Fruit fly (Drosophila melanogaster): ENCODE data around the gene Rb97D.
A peak's percentile ranks its signal among the peaks of the same experiment; 100 is the strongest.

Rb97D gene

DNA sequence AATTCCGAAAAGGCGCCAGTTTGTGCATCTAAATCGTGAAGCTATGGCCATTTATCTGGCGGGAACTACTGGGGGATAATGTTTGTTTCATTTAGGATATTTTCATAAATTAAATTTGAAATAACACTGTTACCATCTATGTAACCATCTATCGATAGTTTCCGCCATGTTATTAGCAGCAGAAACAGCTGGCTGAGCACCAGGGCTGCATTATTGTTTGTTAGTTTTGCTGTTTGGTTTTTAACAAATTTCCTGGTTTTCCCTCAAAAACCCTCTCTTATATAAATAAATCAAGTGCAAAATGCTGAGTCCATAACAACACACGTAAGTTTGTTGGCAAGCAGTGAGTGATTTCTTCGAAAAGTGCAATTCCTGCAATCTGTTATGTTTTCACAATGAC, 890 bp upstream of the Rb97D start, which contains the start of gene CG5500 (continued):
- TF ChIP-seq CG10565 (GFP tag; optimal IDR thresholded peaks at IDR 0.05) (no peak), grn (GFP tag; optimal IDR thresholded peaks at IDR 0.05) (peak; percentile 63), Nf-YC (tag; optimal IDR thresholded peaks at IDR 0.05) (peak; percentile 30), CG34224 (GFP tag; IDR thresholded peaks at IDR 0.05; ENCODE audit: partially characterized antibody) (peak; percentile 26; the same call in 2 of the 3 replicates), CG12769 (tag; optimal IDR thresholded peaks at IDR 0.05) (peak; percentile 51), fd102C (GFP tag; optimal IDR thresholded peaks at IDR 0.05) (no peak)

DNA sequence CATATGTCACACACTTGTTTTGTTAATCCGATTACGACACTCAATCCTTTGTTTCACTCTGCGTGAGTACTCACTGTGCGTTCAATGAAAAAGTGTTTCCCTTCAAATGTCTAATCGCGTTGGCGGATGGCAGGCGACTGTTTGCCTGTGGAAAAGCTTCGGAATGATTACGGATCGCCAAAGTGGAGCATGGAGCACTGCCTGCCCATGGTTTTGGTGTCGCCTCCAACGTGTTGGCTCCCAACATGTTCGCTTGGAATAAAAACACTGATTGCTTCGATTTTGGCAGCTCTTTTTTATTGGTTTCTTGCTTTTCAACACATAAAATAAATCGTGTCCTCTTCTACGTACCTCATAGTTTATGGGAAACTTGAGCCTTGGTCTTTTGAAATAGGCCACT, 3.7 kb downstream of the Rb97D start, which contains the start of gene SPARC:
Gene SPARC (minus strand): TSS at position 144 of the 400 bp plus-strand sequence.
- TF ChIP-seq cas (GFP tag; IDR thresholded peaks at IDR 0.05) (no peak), Pdp1 (GFP tag; optimal IDR thresholded peaks at IDR 0.05) (peak in 1 of 2 experiments; percentile 55), CG5180 (GFP tag; optimal IDR thresholded peaks at IDR 0.05) (peak; percentile 98)

DNA sequence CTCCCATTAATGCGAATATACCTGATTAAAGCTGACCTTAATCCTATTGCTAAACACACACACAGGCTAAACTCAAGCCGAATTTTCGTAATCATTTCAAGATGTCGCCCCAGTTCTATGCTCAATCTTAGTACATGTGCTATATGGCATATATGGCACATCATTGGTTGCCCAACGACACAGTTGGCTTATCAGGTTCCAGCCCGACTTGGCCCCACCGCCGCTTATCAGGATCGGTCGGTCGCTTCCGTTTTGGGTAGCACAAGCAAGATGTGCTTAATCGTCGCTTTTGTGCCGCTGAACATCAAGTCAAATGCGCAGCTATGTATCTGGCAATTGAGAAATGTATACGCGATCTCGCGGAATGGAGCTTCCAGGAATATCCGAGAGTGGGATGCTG, 4.5 kb downstream of the Rb97D start:
- TF ChIP-seq CG5953 (GFP tag; IDR thresholded peaks at IDR 0.05), result no peak
- peak; percentile 13 for TF ChIP-seq CG10543 (GFP tag; optimal IDR thresholded peaks at IDR 0.05)
- TF ChIP-seq CG11093 (GFP tag; IDR thresholded peaks at IDR 0.05), result no peak
- no peak for TF ChIP-seq bbx (GFP tag; IDR thresholded peaks at IDR 0.05; ENCODE audit: partially characterized antibody)
- no peak for TF ChIP-seq CG12155 (GFP tag; optimal IDR thresholded peaks at IDR 0.05)
- TF ChIP-seq sug (tag; optimal IDR thresholded peaks at IDR 0.05), result peak; percentile 45
- peak in 1 of 2 experiments; percentile 59 for TF ChIP-seq Pdp1 (GFP tag; optimal IDR thresholded peaks at IDR 0.05)
- no peak for TF ChIP-seq CG9876 (GFP tag; optimal IDR thresholded peaks at IDR 0.05)
- no peak for TF ChIP-seq Mad (GFP tag; optimal IDR thresholded peaks at IDR 0.05)
- TF ChIP-seq CG34376 (GFP tag; optimal IDR thresholded peaks at IDR 0.05), result peak; percentile 78
- TF ChIP-seq bcd (GFP tag; optimal IDR thresholded peaks at IDR 0.05), result no peak

DNA sequence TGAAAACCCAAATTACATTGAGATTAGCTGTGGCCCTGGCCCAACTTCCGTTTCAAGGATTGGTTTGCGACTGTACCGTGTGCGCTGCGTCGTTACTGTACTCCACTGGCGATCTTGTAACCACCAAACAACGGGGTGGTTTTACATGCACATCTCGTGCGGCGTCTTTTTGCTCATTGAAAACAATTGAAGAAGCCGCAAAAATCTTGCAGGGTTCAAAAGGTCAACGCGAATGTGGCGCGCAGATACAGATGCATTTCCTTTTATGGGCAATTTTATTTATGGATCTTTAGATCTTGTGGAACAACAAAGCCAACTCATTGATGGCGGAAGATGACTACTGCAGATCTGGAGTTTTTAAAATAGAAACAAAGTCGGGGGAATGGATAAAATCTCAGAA, 5.0 kb downstream of the Rb97D start:
- TF ChIP-seq pros (GFP tag; optimal IDR thresholded peaks at IDR 0.05), result peak; percentile 95
- no peak for TF ChIP-seq Poxn (GFP tag; IDR thresholded peaks at IDR 0.05)
- no peak for TF ChIP-seq bcd (GFP tag; optimal IDR thresholded peaks at IDR 0.05)
- TF ChIP-seq h (optimal IDR thresholded peaks at IDR 0.05), result no peak
- peak in 1 of 2 experiments; percentile 27 for TF ChIP-seq Hr78 (GFP tag; optimal IDR thresholded peaks at IDR 0.05)

DNA sequence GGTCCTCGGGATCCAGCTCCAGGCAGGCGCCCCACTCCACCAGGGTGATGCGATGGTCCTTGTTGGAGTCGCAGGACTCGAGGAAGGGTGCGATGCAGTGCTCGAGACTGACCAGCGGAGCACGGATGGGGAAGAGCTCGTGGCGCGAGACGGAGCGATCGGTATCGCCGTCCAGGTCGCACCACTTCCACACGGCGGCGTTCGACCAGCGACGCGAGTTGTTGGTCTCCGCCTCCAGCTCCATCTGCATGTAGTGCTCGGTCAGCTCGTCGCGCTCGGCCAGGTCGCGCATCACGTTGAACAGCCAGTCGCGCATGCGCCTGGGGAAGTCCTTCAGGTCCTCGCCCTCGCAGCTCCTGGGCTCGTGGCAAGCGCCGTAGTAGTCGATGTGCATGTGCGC, 6.1 kb downstream of the Rb97D start:
- TF ChIP-seq Dek (tag; optimal IDR thresholded peaks at IDR 0.05) (no peak), Med (GFP tag) (peak; percentile 43), caup (GFP tag; optimal IDR thresholded peaks at IDR 0.05; ENCODE audit: severe bottlenecking) (no peak), CG2199 (GFP tag; IDR thresholded peaks at IDR 0.05) (0 out of 3 replicates have a peak, but pooled peaks have one; percentile 53), pfk (GFP tag; optimal IDR thresholded peaks at IDR 0.05) (no peak), cas (GFP tag; IDR thresholded peaks at IDR 0.05) (peak; percentile 5; the same call in 1 of the 2 replicates), ranshi (GFP tag; IDR thresholded peaks at IDR 0.05) (0 out of 2 replicates have a peak, but pooled peaks have one; percentile 12), Dref (GFP tag; IDR thresholded peaks at IDR 0.05) (0 out of 2 replicates have a peak, but pooled peaks have one; percentile 19), odd (GFP tag; optimal IDR thresholded peaks at IDR 0.05) (no peak), jumu (GFP tag; optimal IDR thresholded peaks at IDR 0.05) (no peak), CG8478 (optimal IDR thresholded peaks at IDR 0.05) (peak; percentile 81), Optix (GFP tag; IDR thresholded peaks at IDR 0.05) (no peak), CG11093 (GFP tag; IDR thresholded peaks at IDR 0.05) (0 out of 3 replicates have a peak, but pooled peaks have one; percentile 16), CG30431 (GFP tag; optimal IDR thresholded peaks at IDR 0.05) (no peak)
